Fruit fly (Drosophila melanogaster) whole organism, adult: ENCODE results near the gene Bin1.

ENCODE experiments used
- CG11617 ChIP-seq: fragments of 200-800 bp; sonication (Bioruptor generic); optimal IDR thresholded peaks from 2 replicates; lab custom pipeline; 2017; ENCODE audit warnings: mild to moderate bottlenecking, missing biosample characterization, missing genetic modification reagents, missing genetic modification characterization
- CG12768 ChIP-seq: fragments of 200-800 bp; sonication (Bioruptor generic); optimal IDR thresholded peaks from 2 replicates; lab custom pipeline; 2017; ENCODE audit warnings: missing biosample characterization, missing genetic modification characterization, mild to moderate bottlenecking, moderate library complexity, missing genetic modification reagents
- CG14711 ChIP-seq: fragments of 200-800 bp; sonication (Bioruptor generic); optimal IDR thresholded peaks from 2 replicates; lab custom pipeline; 2018; ENCODE audit warnings: missing biosample characterization, mild to moderate bottlenecking, missing genetic modification characterization, moderate library complexity
- CG1620 ChIP-seq: fragments of 200-800 bp; sonication (Bioruptor generic); optimal IDR thresholded peaks from 2 replicates; lab custom pipeline; 2016; ENCODE audit warnings: missing biosample characterization, missing genetic modification characterization
- CG33017 ChIP-seq: fragments of 200-800 bp; sonication (Bioruptor generic); optimal IDR thresholded peaks from 2 replicates; lab custom pipeline; 2018; ENCODE audit warnings: missing biosample characterization, mild to moderate bottlenecking, missing genetic modification characterization, moderate library complexity
- CG5204 ChIP-seq: fragments of 200-800 bp; sonication (Bioruptor generic); optimal IDR thresholded peaks from 2 replicates; lab custom pipeline; 2016; ENCODE audit warnings: missing biosample characterization, missing genetic modification characterization
- CG7045 ChIP-seq: fragments of 200-800 bp; sonication (Bioruptor generic); optimal IDR thresholded peaks from 2 replicates; lab custom pipeline; 2017; ENCODE audit warnings: missing biosample characterization, mild to moderate bottlenecking, missing genetic modification characterization
- CG7101 ChIP-seq: fragments of 200-800 bp; sonication (Bioruptor generic); optimal IDR thresholded peaks from 2 replicates; lab custom pipeline; 2018; ENCODE audit warnings: missing biosample characterization, mild to moderate bottlenecking, missing genetic modification characterization, moderate library complexity
- Clk ChIP-seq: fragments of 200-800 bp; sonication (Bioruptor generic); optimal IDR thresholded peaks from 2 replicates; lab custom pipeline; 2017; ENCODE audit warnings: missing biosample characterization, missing genetic modification characterization
- Crg-1 ChIP-seq: fragments of 200-800 bp; sonication (Bioruptor generic); optimal IDR thresholded peaks from 2 replicates; lab custom pipeline; 2016; ENCODE audit warnings: missing biosample characterization, missing genetic modification characterization
- Hr96 ChIP-seq: fragments of 200-800 bp; sonication (Bioruptor generic); optimal IDR thresholded peaks from 2 replicates; lab custom pipeline; 2016; ENCODE audit warnings: missing biosample characterization, missing genetic modification characterization
- Mnt ChIP-seq: fragments of 200-800 bp; sonication (Bioruptor generic); optimal IDR thresholded peaks from 2 replicates; lab custom pipeline; 2016; ENCODE audit warnings: missing biosample characterization, mild to moderate bottlenecking, missing genetic modification characterization
- bab1 ChIP-seq: fragments of 200-800 bp; sonication (Bioruptor generic); optimal IDR thresholded peaks from 3 replicates; lab custom pipeline; 2019; ENCODE audit warnings: missing biosample characterization, mild to moderate bottlenecking, missing genetic modification characterization, moderate library complexity
- cic ChIP-seq: fragments of 200-800 bp; sonication (Bioruptor generic); optimal IDR thresholded peaks from 2 replicates; lab custom pipeline; 2017; ENCODE audit warnings: missing biosample characterization, mild to moderate bottlenecking, missing genetic modification characterization, moderate library complexity
- cnc ChIP-seq, 2 experiments: fragments of >200 bp; optimal IDR thresholded peaks; 2 replicates each; lab custom pipeline; 2017
- kay ChIP-seq: fragments of 200-800 bp; sonication (Bioruptor generic); peaks from one replicate; lab custom pipeline; 2016; ENCODE audit warnings: missing biosample characterization, missing genetic modification characterization, borderline replicate concordance
- ovo ChIP-seq: fragments of 200-800 bp; sonication (Bioruptor generic); optimal IDR thresholded peaks from 2 replicates; lab custom pipeline; 2016; ENCODE audit warnings: missing biosample characterization, missing genetic modification characterization
- pad ChIP-seq: fragments of 200-800 bp; sonication (Bioruptor generic); optimal IDR thresholded peaks from 3 replicates; lab custom pipeline; 2017; ENCODE audit warnings: missing biosample characterization, missing genetic modification characterization, mild to moderate bottlenecking, moderate library complexity, missing genetic modification reagents
- tj ChIP-seq: fragments of 200-800 bp; sonication (Bioruptor generic); optimal IDR thresholded peaks from 3 replicates; lab custom pipeline; 2017; ENCODE audit warnings: missing biosample characterization, mild to moderate bottlenecking, missing genetic modification characterization, moderate library complexity
- toe ChIP-seq: fragments of 200-800 bp; sonication (Bioruptor generic); optimal IDR thresholded peaks from 2 replicates; lab custom pipeline; 2016; ENCODE audit warnings: missing biosample characterization, missing genetic modification characterization

The Bin1 gene

dm6 chr3R:16208106-16208780, 18.9 kb upstream of the Bin1 start:
- TF ChIP-seq tj (GFP tag; lab: Kevin White, UChicago): peak; percentile 99
- no peak for TF ChIP-seq Crg-1 (GFP tag; lab: Kevin White, UChicago)
- peak; percentile 27 for TF ChIP-seq bab1
- TF ChIP-seq toe (GFP tag; lab: Kevin White, UChicago): no peak

dm6 chr3R:16207074-16207609, 17.8 kb upstream of the Bin1 start:
- TF ChIP-seq CG1620 (GFP tag; lab: Kevin White, UChicago) (peak; percentile 20), CG12768 (peak; percentile 61), kay (no peak), Mnt (peak; percentile 85), CG7045 (GFP tag; lab: Kevin White, UChicago) (no peak), CG33017 (tag; lab: Kevin White, UChicago) (peak; percentile 41), bab1 (peak; percentile 6), tj (GFP tag; lab: Kevin White, UChicago) (peak; percentile 48), CG14711 (tag; lab: Kevin White, UChicago) (no peak), CG11617 (no peak), CG7101 (tag; lab: Kevin White, UChicago) (no peak), Hr96 (GFP tag; lab: Kevin White, UChicago) (no peak), Crg-1 (GFP tag; lab: Kevin White, UChicago) (no peak), Clk (GFP tag; lab: Kevin White, UChicago) (peak; percentile 13), CG5204 (GFP tag; lab: Kevin White, UChicago) (no peak), cic (GFP tag; lab: Kevin White, UChicago) (peak; percentile 93), cnc (optimal IDR thresholded peaks at IDR 0.05; lab: Kevin White, UChicago) (no peak), pad (GFP tag; lab: Kevin White, UChicago) (no peak), ovo (GFP tag; lab: Kevin White, UChicago) (no peak), toe (GFP tag; lab: Kevin White, UChicago) (no peak)

- TF ChIP-seq CG7045 (GFP tag; lab: Kevin White, UChicago) (peak; percentile 9), Clk (GFP tag; lab: Kevin White, UChicago) (no peak), kay (peak; percentile 21)
Measured at dm6 chr3R:16206162-16206561, 16.8 kb upstream of the Bin1 start.

dm6 chr3R:16205155-16205778, 15.9 kb upstream of the Bin1 start, which contains the start of gene mtSSB:
Gene mtSSB (minus strand): TSS chr3R:16205250.
- peak; percentile 95 for TF ChIP-seq CG1620 (GFP tag; lab: Kevin White, UChicago)
- TF ChIP-seq kay: peak; percentile 85
- TF ChIP-seq CG11617: peak; percentile 19
- peak; percentile 5 for TF ChIP-seq Clk (GFP tag; lab: Kevin White, UChicago)
- TF ChIP-seq CG14711 (tag; lab: Kevin White, UChicago): peak; percentile 73
- TF ChIP-seq bab1: peak; percentile 81
- TF ChIP-seq pad (GFP tag; lab: Kevin White, UChicago): peak; percentile 76
- TF ChIP-seq ovo (GFP tag; lab: Kevin White, UChicago): peak; percentile 79
- TF ChIP-seq CG5204 (GFP tag; lab: Kevin White, UChicago): peak; percentile 86
- peak; percentile 90 for TF ChIP-seq Crg-1 (GFP tag; lab: Kevin White, UChicago)
- TF ChIP-seq CG33017 (tag; lab: Kevin White, UChicago): peak; percentile 55
- peak; percentile 88 for TF ChIP-seq Mnt
- TF ChIP-seq tj (GFP tag; lab: Kevin White, UChicago): peak; percentile 52
- peak; percentile 69 for TF ChIP-seq CG7045 (GFP tag; lab: Kevin White, UChicago)
- TF ChIP-seq cnc (optimal IDR thresholded peaks at IDR 0.05; lab: Kevin White, UChicago): no peak
- TF ChIP-seq Hr96 (GFP tag; lab: Kevin White, UChicago): peak; percentile 87
- peak; percentile 88 for TF ChIP-seq toe (GFP tag; lab: Kevin White, UChicago)
- peak; percentile 84 for TF ChIP-seq CG7101 (tag; lab: Kevin White, UChicago)
- TF ChIP-seq cic (GFP tag; lab: Kevin White, UChicago): peak; percentile 73
- TF ChIP-seq CG12768: peak; percentile 41

- TF ChIP-seq Mnt: peak; percentile 56
- no peak for TF ChIP-seq CG7045 (GFP tag; lab: Kevin White, UChicago)
Measured at dm6 chr3R:16203025-16203421, 13.7 kb upstream of the Bin1 start, which contains the start of the genes CG6126 and CG31287. Gene CG6126 (minus strand): TSS chr3R:16203083. Gene CG31287 (plus strand): TSS chr3R:16203371.

- TF ChIP-seq kay: no peak
- no peak for TF ChIP-seq CG12768
- peak; percentile 25 for TF ChIP-seq tj (GFP tag; lab: Kevin White, UChicago)
- TF ChIP-seq toe (GFP tag; lab: Kevin White, UChicago): no peak
- peak; percentile 7 for TF ChIP-seq bab1
- peak; percentile 47 for TF ChIP-seq ovo (GFP tag; lab: Kevin White, UChicago)
- peak; percentile 14 for TF ChIP-seq pad (GFP tag; lab: Kevin White, UChicago)
- TF ChIP-seq Hr96 (GFP tag; lab: Kevin White, UChicago): no peak
- TF ChIP-seq cic (GFP tag; lab: Kevin White, UChicago): no peak
- TF ChIP-seq CG33017 (tag; lab: Kevin White, UChicago): no peak
Measured at dm6 chr3R:16202335-16203024, 13.1 kb upstream of the Bin1 start.
